Worm (Caenorhabditis elegans) whole organism, L3 larva: ENCODE results near the gene clec-75.

ENCODE experiments used
- ZK546.5 ChIP-seq: sonication (generic microtip); optimal IDR thresholded peaks from 2 replicates; lab custom pipeline; 2017; ENCODE audit warnings: missing biosample characterization, missing genetic modification characterization
- ceh-82 ChIP-seq: fragments of 150-350 bp; optimal IDR thresholded peaks from 2 replicates; lab custom pipeline; 2014; ENCODE audit warnings: missing biosample characterization, missing genetic modification characterization
- lsy-12 ChIP-seq: sonication (generic microtip); optimal IDR thresholded peaks from 2 replicates; lab custom pipeline; 2016; ENCODE audit warnings: mild to moderate bottlenecking, missing genetic modification characterization, missing compliant biosample characterization
- nhr-76 ChIP-seq: fragments of 150-350 bp; sonication (generic microtip); optimal IDR thresholded peaks from 5 replicates; lab custom pipeline; 2014; ENCODE audit warnings: missing biosample characterization, missing genetic modification characterization
- nhr-77 ChIP-seq: fragments of 150-350 bp; optimal IDR thresholded peaks from 2 replicates; lab custom pipeline; 2014; ENCODE audit warnings: missing biosample characterization, missing genetic modification characterization
- pqm-1 ChIP-seq: fragments of 150-350 bp; optimal IDR thresholded peaks from 2 replicates; lab custom pipeline; 2017; ENCODE audit warnings: missing biosample characterization, missing genetic modification characterization, inconsistent platforms
- zag-1 ChIP-seq: fragments of 150-350 bp; optimal IDR thresholded peaks from 2 replicates; lab custom pipeline; 2014; ENCODE audit warnings: missing biosample characterization, missing genetic modification characterization
- ztf-4 ChIP-seq: fragments of 150-350 bp; optimal IDR thresholded peaks from 2 replicates; lab custom pipeline; 2014; ENCODE audit warnings: missing biosample characterization, missing genetic modification characterization

DNA sequence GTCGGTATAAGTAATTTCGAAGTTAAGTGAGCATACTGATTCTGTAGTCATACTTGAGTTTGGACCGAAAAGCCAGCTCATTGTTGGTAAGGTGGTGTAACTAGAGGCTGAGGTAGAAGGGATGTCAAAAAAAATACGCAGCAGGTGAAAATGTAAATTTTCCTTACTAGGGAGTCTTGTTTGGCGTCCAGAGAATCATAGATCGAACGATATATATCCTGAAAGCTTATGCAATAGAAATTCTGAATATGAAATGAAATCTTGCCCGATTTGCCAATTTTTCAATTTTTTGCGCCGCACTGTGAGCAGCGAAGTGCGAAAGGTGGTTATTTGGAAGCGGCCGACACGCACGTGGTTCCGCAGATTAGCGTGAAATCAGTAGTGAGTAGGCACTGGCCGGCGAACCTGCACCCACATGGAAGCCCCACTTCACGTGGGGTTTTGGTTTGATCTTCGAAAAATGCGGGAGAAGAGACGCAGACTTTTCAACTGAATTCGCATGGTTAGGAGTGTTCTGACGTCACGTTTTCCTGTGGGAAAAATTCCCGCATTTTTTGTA is 17.5 kb downstream of the clec-75 start, which contains the start of gene srh-220:
- TF ChIP-seq lsy-12 (tag; lab: Kevin White, UChicago) (no peak), zag-1 (tag; lab: Kevin White, UChicago) (no peak), nhr-77 (tag; lab: Kevin White, UChicago) (no peak), nhr-76 (tag; lab: Kevin White, UChicago) (no peak), ztf-4 (tag; lab: Kevin White, UChicago) (no peak), ZK546.5 (no peak), ceh-82 (tag; lab: Kevin White, UChicago) (no peak), pqm-1 (tag; lab: Kevin White, UChicago) (no peak)
